Fruit fly (Drosophila melanogaster): Measurements from ENCODE around the gene Snap24.

Snap24 gene

DNA sequence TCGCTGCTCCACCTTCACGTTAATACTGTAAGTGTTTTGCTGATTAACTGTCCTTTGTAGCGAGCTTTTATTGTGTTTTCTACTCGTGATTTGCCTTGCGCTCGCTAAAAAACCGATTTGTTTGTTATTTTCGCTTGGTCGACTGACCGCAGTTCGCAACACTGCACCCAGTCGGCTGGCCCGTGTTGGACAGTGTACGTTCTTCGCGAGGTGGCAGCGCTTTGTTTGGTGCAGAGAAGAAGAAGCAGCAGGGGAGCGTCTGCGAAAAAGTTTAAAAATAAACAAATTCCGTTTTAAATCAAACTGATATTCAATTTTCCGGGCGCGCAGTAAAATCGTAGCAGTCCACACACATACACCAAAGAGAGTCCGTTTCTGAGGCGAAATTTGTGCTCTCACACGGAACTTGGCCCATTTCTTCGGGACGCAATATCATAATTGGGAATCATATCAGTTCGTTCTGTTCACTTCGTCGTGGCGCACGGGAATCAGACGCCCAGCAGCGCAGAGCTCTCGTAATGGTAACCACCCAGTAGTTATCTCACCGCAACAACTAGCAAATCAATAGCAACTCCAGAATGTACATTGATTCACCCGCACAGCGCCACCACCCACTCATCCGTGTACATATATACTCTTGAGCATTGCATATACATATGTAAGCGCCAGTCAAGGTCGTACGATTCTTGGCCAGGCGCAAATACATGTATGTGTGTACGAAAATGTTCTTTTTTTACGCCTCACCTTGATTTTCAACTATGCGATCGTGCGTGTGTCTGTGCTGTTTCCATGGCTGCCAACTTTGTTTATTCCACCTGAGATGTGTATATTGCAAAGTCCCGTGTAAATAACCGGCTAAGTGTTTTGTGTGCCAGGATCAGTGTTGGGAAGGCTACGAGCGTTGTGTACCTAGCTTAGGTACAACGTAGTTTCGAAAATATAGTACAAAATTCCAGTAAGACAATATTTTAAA lies 5.0 kb upstream of the Snap24 start, which contains the start of gene Naa80 (continued):
- TF ChIP-seq slbo (GFP tag; IDR thresholded peaks at IDR 0.05) (peak; percentile 88), B-H2 (GFP tag; optimal IDR thresholded peaks at IDR 0.05) (peak; percentile 84), run (tag; optimal IDR thresholded peaks at IDR 0.05) (no peak), CG10147 (GFP tag; optimal IDR thresholded peaks at IDR 0.05) (peak; percentile 37), GATAe (GFP tag; conservative IDR thresholded peaks at IDR 0.05) (no peak), peb (GFP tag; IDR thresholded peaks at IDR 0.05) (no peak)

DNA sequence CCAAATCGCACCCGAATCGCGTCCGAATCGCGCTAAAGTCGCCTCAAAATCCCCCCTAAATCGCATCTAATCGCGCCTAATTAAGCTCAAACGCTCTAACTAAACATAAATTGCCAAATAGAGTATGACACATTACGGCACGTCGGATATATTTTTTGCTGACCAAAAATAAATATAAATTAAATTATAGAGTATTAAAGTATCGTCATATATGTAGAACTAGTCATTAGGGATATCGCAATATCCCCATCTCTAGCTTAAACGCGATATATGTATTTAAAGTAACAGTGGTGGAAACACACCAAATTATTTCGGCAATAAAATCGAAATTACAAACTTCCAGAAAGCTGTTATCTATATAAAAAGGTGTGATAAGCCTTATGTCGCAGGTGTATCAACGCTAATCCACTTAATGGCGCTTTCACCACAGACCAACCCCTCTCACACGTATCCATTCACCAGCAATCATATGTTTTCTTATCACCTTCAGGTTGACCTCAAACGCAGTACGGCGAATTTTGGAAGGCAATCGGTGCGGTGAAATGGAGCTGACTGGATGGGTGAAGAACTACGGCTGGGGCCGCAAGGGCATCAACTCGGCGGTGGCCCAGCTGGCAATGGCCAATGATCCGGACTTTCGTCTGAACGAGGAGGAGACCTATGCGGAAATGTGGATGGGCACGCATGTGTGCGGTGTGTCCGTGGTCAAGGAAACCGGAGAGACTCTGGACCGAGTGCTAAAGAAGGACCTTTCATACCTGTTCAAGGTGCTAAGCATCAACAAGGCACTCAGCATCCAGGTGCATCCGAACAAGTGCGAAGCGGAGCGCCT lies 3.4 kb downstream of the Snap24 start, which contains the start of gene Mpi:
TSS of gene Mpi (plus strand) at position 263 of the 832 bp plus-strand sequence.
- TF ChIP-seq CG34376 (GFP tag; optimal IDR thresholded peaks at IDR 0.05) (peak; percentile 56), hkb (optimal IDR thresholded peaks at IDR 0.05) (no peak), hkb (GFP tag; IDR thresholded peaks at IDR 0.05) (0 out of 2 replicates have a peak, but pooled peaks have one; percentile 25), Dref (GFP tag; IDR thresholded peaks at IDR 0.05) (peak; percentile 62), ci (GFP tag; IDR thresholded peaks at IDR 0.05) (peak; percentile 43; the same call in 2 of the 3 replicates), CHES-1-like (GFP tag; optimal IDR thresholded peaks at IDR 0.05) (no peak), CG17385 (GFP tag; optimal IDR thresholded peaks at IDR 0.05) (peak; percentile 40), cwo (GFP tag; optimal IDR thresholded peaks at IDR 0.05) (no peak), nerfin-2 (GFP tag; IDR thresholded peaks at IDR 0.05; ENCODE audit: partially characterized antibody) (peak; percentile 31; the same call in 1 of the 2 replicates), dpn (GFP tag; optimal IDR thresholded peaks at IDR 0.05) (peak in 1 of 2 experiments; percentile 25), pan (optimal IDR thresholded peaks at IDR 0.05) (no peak), pan (GFP tag; optimal IDR thresholded peaks at IDR 0.05 in 1 of 2, IDR thresholded peaks at IDR 0.05 in 1 of 2) (peak in 1 of 2 experiments; percentile 28), gt (GFP tag; IDR thresholded peaks at IDR 0.05) (no peak), Nf-YB (GFP tag; optimal IDR thresholded peaks at IDR 0.05) (no peak), lmd (GFP tag; IDR thresholded peaks at IDR 0.05) (peak; percentile 17; the same call in 1 of the 2 replicates), CG1233 (GFP tag; optimal IDR thresholded peaks at IDR 0.05) (peak; percentile 18), Spps (tag; optimal IDR thresholded peaks at IDR 0.05) (no peak), CG12299 (tag; optimal IDR thresholded peaks at IDR 0.05) (peak; percentile 36), CG7987 (GFP tag; optimal IDR thresholded peaks at IDR 0.05) (peak; percentile 22), ems (GFP tag; optimal IDR thresholded peaks at IDR 0.05) (peak; percentile 23), ftz-f1 (GFP tag; optimal IDR thresholded peaks at IDR 0.05) (peak; percentile 71), CG11247 (GFP tag; IDR thresholded peaks at IDR 0.05) (0 out of 2 replicates have a peak, but pooled peaks have one; percentile 17), az2 (GFP tag; optimal IDR thresholded peaks at IDR 0.05) (peak; percentile 37), Dbx (GFP tag; IDR thresholded peaks at IDR 0.05) (0 out of 3 replicates have a peak, but pooled peaks have one; percentile 3), CG9817 (tag; optimal IDR thresholded peaks at IDR 0.05) (peak; percentile 8), tll (GFP tag; optimal IDR thresholded peaks at IDR 0.05) (no peak), YL-1 (GFP tag; optimal IDR thresholded peaks at IDR 0.05) (peak; percentile 88), CG34422 (GFP tag; IDR thresholded peaks at IDR 0.05) (0 out of 3 replicates have a peak, but pooled peaks have one; percentile 30), CG1603 (tag; optimal IDR thresholded peaks at IDR 0.05) (peak; percentile 60), CG16813 (GFP tag; IDR thresholded peaks at IDR 0.05; ENCODE audit: partially characterized antibody) (peak; percentile 52; the same call in 1 of the 3 replicates), inv (GFP tag; IDR thresholded peaks at IDR 0.05; ENCODE audit: partially characterized antibody) (peak; percentile 44), Xrp1 (GFP tag; IDR thresholded peaks at IDR 0.05) (peak; percentile 49; the same call in 1 of the 2 replicates), knrl (GFP tag; IDR thresholded peaks at IDR 0.05; ENCODE audit: partially characterized antibody) (peak; percentile 49; the same call in 2 of the 3 replicates), pros (GFP tag; optimal IDR thresholded peaks at IDR 0.05) (no peak), NfI (GFP tag; optimal IDR thresholded peaks at IDR 0.05) (no peak), CG9797 (GFP tag; optimal IDR thresholded peaks at IDR 0.05) (peak; percentile 6), CG9932 (GFP tag; IDR thresholded peaks at IDR 0.05) (peak; percentile 36), ERR (GFP tag; optimal IDR thresholded peaks at IDR 0.05) (peak; percentile 97)

All from whole organism, embryonic.